Worm (Caenorhabditis elegans): ENCODE data around the gene clc-22.

- TF ChIP-seq lin-39 (tag; optimal IDR thresholded peaks at IDR 0.05) (no peak), lsy-12 (tag; optimal IDR thresholded peaks at IDR 0.05) (no peak), mdl-1 (tag; optimal IDR thresholded peaks at IDR 0.05) (no peak), eor-1 (tag; optimal IDR thresholded peaks at IDR 0.05) (no peak), elt-2 (tag; optimal IDR thresholded peaks at IDR 0.05) (no peak), pqm-1 (tag; optimal IDR thresholded peaks at IDR 0.05) (no peak), tbx-2 (tag; optimal IDR thresholded peaks at IDR 0.05) (no peak), ama-1 (optimal IDR thresholded peaks at IDR 0.05) (no peak), nhr-237 (tag; optimal IDR thresholded peaks at IDR 0.05) (no peak), unc-62 (GFP tag; optimal IDR thresholded peaks at IDR 0.05) (no peak), pha-4 (tag; optimal IDR thresholded peaks at IDR 0.05) (no peak), egl-27 (tag; optimal IDR thresholded peaks at IDR 0.05) (no peak)
Measured at ce11 chrII:3947404-3947803, 48.5 kb downstream of the clc-22 start.

Data from whole organism, L3 larva.